Worm (Caenorhabditis elegans) whole organism, late embryonic: Measurements from ENCODE around the gene C04C3.14.

Experiments used
- C08G9.2 ChIP-seq: sonication (generic microtip); optimal IDR thresholded peaks from 2 replicates; lab custom pipeline; 2016; ENCODE audit warnings: mild to moderate bottlenecking, missing genetic modification characterization, moderate library complexity, missing compliant biosample characterization
- C38D4.7 ChIP-seq: fragments of 200-800 bp; sonication (Bioruptor generic); optimal IDR thresholded peaks from 2 replicates; lab custom pipeline; 2018; ENCODE audit warnings: mild to moderate bottlenecking, missing genetic modification characterization, moderate library complexity, missing compliant biosample characterization
- F13H6.1 ChIP-seq: sonication (generic microtip); optimal IDR thresholded peaks from 2 replicates; lab custom pipeline; 2016; ENCODE audit warnings: missing genetic modification characterization, missing compliant biosample characterization
- K09A11.1 ChIP-seq: sonication (generic microtip); optimal IDR thresholded peaks from 2 replicates; lab custom pipeline; 2017; ENCODE audit warnings: antibody characterized with exemption, mild to moderate bottlenecking, missing genetic modification characterization, missing compliant biosample characterization; ENCODE audit not compliant: insufficient read depth
- T23F11.4 ChIP-seq: fragments of 200-800 bp; sonication (Bioruptor generic); optimal IDR thresholded peaks from 2 replicates; lab custom pipeline; 2018; ENCODE audit warnings: mild to moderate bottlenecking, missing genetic modification characterization, missing compliant biosample characterization
- Y22D7AL.16 ChIP-seq: sonication (generic microtip); optimal IDR thresholded peaks from 2 replicates; lab custom pipeline; 2016; ENCODE audit warnings: missing genetic modification characterization, missing compliant biosample characterization
- ahr-1 ChIP-seq: sonication (generic microtip); optimal IDR thresholded peaks from 2 replicates; lab custom pipeline; 2016; ENCODE audit warnings: missing genetic modification characterization, missing compliant biosample characterization
- ceh-24 ChIP-seq: sonication (generic microtip); optimal IDR thresholded peaks from 2 replicates; lab custom pipeline; 2016; ENCODE audit warnings: mild to moderate bottlenecking, missing genetic modification characterization, missing compliant biosample characterization
- ceh-31 ChIP-seq: sonication (generic microtip); optimal IDR thresholded peaks from 2 replicates; lab custom pipeline; 2016; ENCODE audit warnings: missing genetic modification characterization, missing compliant biosample characterization
- ceh-34 ChIP-seq: sonication (generic microtip); optimal IDR thresholded peaks from 2 replicates; lab custom pipeline; 2016; ENCODE audit warnings: mild to moderate bottlenecking, missing genetic modification characterization, missing compliant biosample characterization
- ceh-45 ChIP-seq: fragments of 200-800 bp; sonication (Bioruptor generic); IDR thresholded peaks from 2 replicates; pipeline ENCODE4 v1.3.6; 2022; ENCODE audit warnings: missing genetic modification reagents, missing genetic modification characterization, missing compliant biosample characterization
- ceh-6 ChIP-seq: fragments of 200-800 bp; sonication (Bioruptor generic); optimal IDR thresholded peaks from 2 replicates; lab custom pipeline; 2018; ENCODE audit warnings: mild to moderate bottlenecking, missing genetic modification characterization, missing compliant biosample characterization
- che-1 ChIP-seq: sonication (generic microtip); optimal IDR thresholded peaks from 2 replicates; lab custom pipeline; 2016; ENCODE audit warnings: mild to moderate bottlenecking, missing genetic modification characterization, missing compliant biosample characterization
- dve-1 ChIP-seq: sonication (generic microtip); optimal IDR thresholded peaks from 2 replicates; lab custom pipeline; 2017; ENCODE audit warnings: antibody characterized with exemption, mild to moderate bottlenecking, missing genetic modification characterization, missing compliant biosample characterization
- ets-4 ChIP-seq: sonication (generic microtip); optimal IDR thresholded peaks from 2 replicates; lab custom pipeline; 2016; ENCODE audit warnings: missing genetic modification characterization, missing compliant biosample characterization
- fax-1 ChIP-seq: sonication (generic microtip); optimal IDR thresholded peaks from 2 replicates; lab custom pipeline; 2016; ENCODE audit warnings: missing genotype, missing genetic modification characterization, missing compliant biosample characterization
- fkh-6 ChIP-seq: sonication (generic microtip); optimal IDR thresholded peaks from 2 replicates; lab custom pipeline; 2016; ENCODE audit warnings: missing genetic modification characterization, missing compliant biosample characterization
- gmeb-2 ChIP-seq: sonication (generic microtip); optimal IDR thresholded peaks from 2 replicates; lab custom pipeline; 2016; ENCODE audit warnings: missing genetic modification characterization, inconsistent platforms, missing compliant biosample characterization
- hlh-15 ChIP-seq: sonication (generic microtip); optimal IDR thresholded peaks from 2 replicates; lab custom pipeline; 2016; ENCODE audit warnings: missing genetic modification characterization, missing compliant biosample characterization
- hlh-30 ChIP-seq: sonication (generic microtip); optimal IDR thresholded peaks from 2 replicates; lab custom pipeline; 2017; ENCODE audit warnings: antibody characterized with exemption, missing genetic modification characterization, missing compliant biosample characterization; ENCODE audit not compliant: insufficient read depth
- lin-11 ChIP-seq: fragments of 200-800 bp; sonication (Bioruptor generic); optimal IDR thresholded peaks from 2 replicates; lab custom pipeline; 2018; ENCODE audit warnings: mild to moderate bottlenecking, missing genetic modification characterization, missing compliant biosample characterization
- nfya-1 ChIP-seq: sonication (generic microtip); optimal IDR thresholded peaks from 2 replicates; lab custom pipeline; 2017; ENCODE audit warnings: missing genetic modification characterization, mild to moderate bottlenecking, missing compliant biosample characterization, antibody characterized with exemption, moderate library complexity
- npax-4 ChIP-seq: sonication (generic microtip); optimal IDR thresholded peaks from 2 replicates; lab custom pipeline; 2016; ENCODE audit warnings: missing genetic modification characterization, missing compliant biosample characterization
- pag-3 ChIP-seq: sonication (generic microtip); optimal IDR thresholded peaks from 2 replicates; lab custom pipeline; 2016; ENCODE audit warnings: missing compliant biosample characterization, missing genetic modification characterization, borderline replicate concordance
- pat-9 ChIP-seq: fragments of 200-800 bp; sonication (Bioruptor generic); optimal IDR thresholded peaks from 2 replicates; lab custom pipeline; 2018; ENCODE audit warnings: mild to moderate bottlenecking, missing genetic modification characterization, moderate library complexity, missing compliant biosample characterization
- pros-1 ChIP-seq: fragments of 150-350 bp; optimal IDR thresholded peaks from 2 replicates; lab custom pipeline; 2014; ENCODE audit warnings: missing biosample characterization, missing genetic modification reagents, missing genetic modification characterization
- ref-2 ChIP-seq: sonication (generic microtip); optimal IDR thresholded peaks from 2 replicates; lab custom pipeline; 2016; ENCODE audit warnings: missing genetic modification characterization, missing compliant biosample characterization
- rnt-1 ChIP-seq: sonication (generic microtip); optimal IDR thresholded peaks from 2 replicates; lab custom pipeline; 2016; ENCODE audit warnings: missing genetic modification characterization, missing compliant biosample characterization
- sox-2 ChIP-seq: fragments of 200-800 bp; sonication (Bioruptor generic); IDR thresholded peaks from 2 replicates; pipeline ENCODE4 v1.3.6; 2022; ENCODE audit warnings: missing genetic modification reagents, missing genetic modification characterization, missing compliant biosample characterization
- sox-4 ChIP-seq: sonication (generic microtip); optimal IDR thresholded peaks from 2 replicates; lab custom pipeline; 2017; ENCODE audit warnings: mild to moderate bottlenecking, missing genetic modification characterization, inconsistent platforms, missing compliant biosample characterization
- tbx-2 ChIP-seq: sonication (generic microtip); optimal IDR thresholded peaks from 2 replicates; lab custom pipeline; 2016; ENCODE audit warnings: missing genetic modification characterization, missing compliant biosample characterization
- tbx-7 ChIP-seq: sonication (generic microtip); optimal IDR thresholded peaks from 2 replicates; lab custom pipeline; 2016; ENCODE audit warnings: missing genotype, missing genetic modification characterization, missing compliant biosample characterization
- unc-3 ChIP-seq, 2 experiments: fragments of 200-800 bp in 1 of 2; sonication (Bioruptor generic) in 1 of 2; sonication (generic microtip) in 1 of 2; conservative IDR thresholded peaks in 1 of 2; optimal IDR thresholded peaks in 1 of 2; 2 replicates each; pipeline versions ENCODE4 v1.3.6 to Lab custom; 2016 to 2022; ENCODE audit warnings: missing compliant biosample characterization in 2 of 2, missing genetic modification characterization in 2 of 2, missing genetic modification reagents in 1 of 2
- unc-42 ChIP-seq: sonication (generic microtip); optimal IDR thresholded peaks from 2 replicates; lab custom pipeline; 2016; ENCODE audit warnings: missing genotype, missing genetic modification characterization, missing compliant biosample characterization
- unc-86 ChIP-seq: sonication (generic microtip); optimal IDR thresholded peaks from 2 replicates; lab custom pipeline; 2016; ENCODE audit warnings: missing genetic modification characterization, missing compliant biosample characterization
- ztf-16 ChIP-seq: sonication (generic microtip); optimal IDR thresholded peaks from 2 replicates; lab custom pipeline; 2017; ENCODE audit warnings: missing genetic modification characterization, missing compliant biosample characterization

C04C3.14 gene

DNA sequence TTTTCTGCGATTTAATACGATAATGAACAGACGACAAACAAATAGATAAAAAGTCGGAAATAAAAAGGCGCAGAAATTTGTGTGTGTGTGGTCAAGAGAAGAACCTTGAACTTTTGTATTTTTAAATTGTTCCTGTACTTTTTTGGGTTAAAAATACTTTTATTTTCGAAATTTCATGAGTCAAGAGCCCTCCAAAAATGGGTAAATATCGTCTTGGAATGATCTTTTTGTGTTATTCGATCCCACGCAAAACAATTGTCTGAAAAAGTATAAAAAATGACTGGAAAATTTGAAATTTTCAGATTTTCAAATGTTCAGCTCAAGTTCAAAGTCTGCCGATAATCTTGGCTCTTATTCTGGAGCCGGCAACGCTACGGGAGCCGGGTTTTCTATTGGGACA is at the start of gene C04C3.14:
Gene C04C3.14, plus strand, starts transcription at position 301 of the 400 bp plus-strand sequence.
- TF ChIP-seq ceh-6 (GFP tag; lab: Kevin White, UChicago), result no peak
- TF ChIP-seq che-1 (tag; lab: Kevin White, UChicago), result no peak
- no peak for TF ChIP-seq ets-4
- TF ChIP-seq Y22D7AL.16, result no peak
- no peak for TF ChIP-seq C08G9.2 (tag; lab: Kevin White, UChicago)
- no peak for TF ChIP-seq fax-1 (tag; lab: Kevin White, UChicago)
- TF ChIP-seq dve-1, result no peak
- no peak for TF ChIP-seq fkh-6 (tag; lab: Kevin White, UChicago)
- TF ChIP-seq ahr-1 (tag; lab: Kevin White, UChicago), result no peak
- no peak for TF ChIP-seq rnt-1 (tag; lab: Kevin White, UChicago)
- no peak for TF ChIP-seq tbx-2 (tag; lab: Kevin White, UChicago)
- TF ChIP-seq T23F11.4 (GFP tag; lab: Kevin White, UChicago), result no peak
- no peak for TF ChIP-seq F13H6.1 (tag; lab: Kevin White, UChicago)
- no peak for TF ChIP-seq ref-2 (tag; lab: Kevin White, UChicago)

DNA sequence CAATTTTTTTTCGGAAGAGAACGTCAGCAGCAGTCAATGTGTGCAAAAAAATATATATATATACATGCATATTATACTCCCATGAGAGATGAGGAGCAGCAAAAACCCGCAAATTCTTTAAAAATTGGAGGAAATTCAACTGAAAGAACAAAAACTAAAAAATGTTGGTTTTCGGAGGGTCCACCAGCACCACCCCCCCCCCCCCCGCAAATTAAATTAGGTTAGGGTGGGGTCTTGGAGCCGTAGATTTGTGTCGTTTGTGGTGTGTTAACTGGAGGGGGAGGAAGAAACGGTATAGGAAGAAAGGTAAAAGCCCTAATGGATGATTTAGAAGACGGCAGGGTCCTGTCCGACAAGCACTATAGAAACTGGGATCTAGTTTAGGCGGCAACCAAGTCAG is 47.3 kb upstream of the C04C3.14 start:
- TF ChIP-seq npax-4 (tag; lab: Kevin White, UChicago), result no peak
- no peak for TF ChIP-seq ceh-6 (GFP tag; lab: Kevin White, UChicago)

DNA sequence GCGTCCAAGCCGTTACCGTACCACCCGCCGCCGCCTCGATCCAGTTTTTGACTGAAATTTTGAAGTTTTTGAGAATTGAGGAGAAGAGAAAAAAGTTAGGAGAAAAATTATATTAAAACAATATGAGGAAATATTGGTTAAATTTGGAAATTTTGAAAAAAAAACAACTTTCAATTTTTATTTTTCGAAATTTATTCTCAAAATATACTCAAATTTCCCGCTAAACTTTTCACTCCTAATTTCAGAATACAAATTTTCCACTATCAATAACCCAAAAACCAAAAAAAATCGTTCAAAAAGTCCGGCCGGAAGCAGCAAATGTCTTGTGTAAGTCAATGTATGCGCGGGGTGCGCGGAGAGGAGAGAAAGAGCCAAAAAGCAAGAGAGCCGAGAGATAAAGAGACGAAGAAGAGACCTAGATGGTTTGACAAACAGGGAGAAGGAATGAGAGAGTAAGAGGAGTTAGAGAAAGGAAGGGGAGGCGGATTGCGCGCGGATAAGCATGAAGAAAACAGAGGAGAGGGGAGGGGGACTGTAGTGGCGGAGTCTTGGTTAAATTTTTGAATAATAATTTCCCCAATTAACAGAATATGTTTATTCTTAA is 45.6 kb upstream of the C04C3.14 start, which contains the start of gene elks-1:
Gene elks-1, minus strand, starts transcription at position 51 of the 604 bp plus-strand sequence.
- TF ChIP-seq ref-2 (tag; lab: Kevin White, UChicago), result peak; percentile 28
- TF ChIP-seq hlh-15 (tag; lab: Kevin White, UChicago), result no peak
- TF ChIP-seq tbx-2 (tag; lab: Kevin White, UChicago), result peak; percentile 17
- no peak for TF ChIP-seq unc-86 (tag; lab: Kevin White, UChicago)
- no peak for TF ChIP-seq pag-3 (tag; lab: Kevin White, UChicago)
- peak; percentile 27 for TF ChIP-seq ceh-34
- no peak for TF ChIP-seq lin-11 (tag; lab: Kevin White, UChicago)
- TF ChIP-seq ceh-24 (tag; lab: Kevin White, UChicago), result no peak
- TF ChIP-seq ceh-45, result no peak
- TF ChIP-seq C08G9.2 (tag; lab: Kevin White, UChicago), result no peak
- TF ChIP-seq che-1 (tag; lab: Kevin White, UChicago), result no peak
- peak; percentile 53 for TF ChIP-seq nfya-1 (tag; lab: Kevin White, UChicago)
- peak; percentile 11 for TF ChIP-seq ceh-31 (tag; lab: Kevin White, UChicago)

DNA sequence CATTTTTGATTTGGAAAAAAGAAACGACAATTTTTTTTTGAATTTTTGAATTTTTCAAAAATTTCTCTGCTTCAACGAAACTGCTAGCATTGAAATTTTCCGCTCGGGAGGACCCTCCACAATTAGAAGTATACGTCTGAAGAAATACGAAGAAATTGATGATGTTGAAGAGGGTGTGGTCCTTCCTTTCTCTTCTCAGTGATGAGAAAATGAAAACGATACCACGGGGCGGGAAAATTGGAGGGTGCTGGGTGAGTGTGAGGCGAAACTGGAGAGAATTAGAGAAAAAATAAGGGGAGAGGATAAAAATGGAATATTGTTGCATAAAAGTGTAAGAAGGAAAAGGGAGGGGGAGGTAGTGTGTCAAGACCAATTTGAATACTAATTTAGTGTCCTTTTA is 43.7 kb upstream of the C04C3.14 start:
- TF ChIP-seq unc-42 (tag; lab: Kevin White, UChicago), result peak; percentile 12
- TF ChIP-seq unc-3 (GFP tag; conservative IDR thresholded peaks at IDR 0.05; lab: Robert Waterston, UW), result no peak
- TF ChIP-seq unc-3 (tag; optimal IDR thresholded peaks at IDR 0.05; lab: Kevin White, UChicago), result no peak
- TF ChIP-seq ref-2 (tag; lab: Kevin White, UChicago), result peak; percentile 27

DNA sequence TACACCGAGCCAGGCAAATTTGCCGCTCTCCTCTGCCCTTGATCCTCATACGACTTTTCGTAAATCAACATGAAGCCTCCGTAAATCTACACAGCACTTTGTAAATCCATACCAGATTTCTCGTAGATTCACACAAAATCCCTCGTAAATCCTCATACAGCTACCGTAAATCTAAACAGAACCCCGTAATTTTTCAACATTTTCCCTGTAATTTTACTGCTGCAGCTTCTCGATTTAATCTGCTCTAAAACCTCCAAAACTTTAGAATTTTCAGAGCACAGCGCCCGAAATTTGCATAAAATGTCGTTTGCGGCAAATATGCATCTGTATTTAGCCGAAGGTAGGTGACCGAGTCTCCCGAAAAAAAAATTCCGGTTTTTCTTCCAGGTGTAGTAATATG is 40.9 kb upstream of the C04C3.14 start, which contains the start of gene F42A6.1:
Gene F42A6.1, plus strand, starts transcription at position 301 of the 400 bp plus-strand sequence.
- no peak for TF ChIP-seq ceh-24 (tag; lab: Kevin White, UChicago)
- TF ChIP-seq C38D4.7, result no peak
- TF ChIP-seq ztf-16 (tag; lab: Kevin White, UChicago), result no peak
- no peak for TF ChIP-seq pag-3 (tag; lab: Kevin White, UChicago)
- no peak for TF ChIP-seq dve-1
- no peak for TF ChIP-seq unc-3 (GFP tag; conservative IDR thresholded peaks at IDR 0.05; lab: Robert Waterston, UW)
- no peak for TF ChIP-seq unc-3 (tag; optimal IDR thresholded peaks at IDR 0.05; lab: Kevin White, UChicago)
- no peak for TF ChIP-seq ceh-34
- no peak for TF ChIP-seq ets-4
- no peak for TF ChIP-seq pat-9 (tag; lab: Kevin White, UChicago)
- no peak for TF ChIP-seq pros-1 (tag; lab: Kevin White, UChicago)
- TF ChIP-seq tbx-7, result no peak
- TF ChIP-seq gmeb-2, result no peak
- no peak for TF ChIP-seq sox-2 (GFP tag; lab: Robert Waterston, UW)
- no peak for TF ChIP-seq tbx-2 (tag; lab: Kevin White, UChicago)
- no peak for TF ChIP-seq K09A11.1
- TF ChIP-seq rnt-1 (tag; lab: Kevin White, UChicago), result no peak
- no peak for TF ChIP-seq hlh-30 (tag; lab: Kevin White, UChicago)
- no peak for TF ChIP-seq unc-86 (tag; lab: Kevin White, UChicago)
- TF ChIP-seq F13H6.1 (tag; lab: Kevin White, UChicago), result no peak
- no peak for TF ChIP-seq sox-4 (tag; lab: Kevin White, UChicago)
